Worm (Caenorhabditis elegans): ENCODE results near the gene mup-4.

- TF ChIP-seq unc-62 (GFP tag; optimal IDR thresholded peaks at IDR 0.05) (no peak), nfya-1 (tag; optimal IDR thresholded peaks at IDR 0.05; ENCODE audit: insufficient read depth) (peak; percentile 40), ceh-28 (tag; optimal IDR thresholded peaks at IDR 0.05) (no peak), fkh-2 (tag; optimal IDR thresholded peaks at IDR 0.05) (no peak)
Observed at ce11 chrIII:7463438-7464008, 25.4 kb downstream of the mup-4 start, which contains the start of gene H14A12.3.
